Worm (Caenorhabditis elegans): ENCODE data around the gene Y9C2UA.1.

ce11 chrII:9173471-9173870, 34.0 kb downstream of the Y9C2UA.1 start:
- TF ChIP-seq him-1 (tag; optimal IDR thresholded peaks at IDR 0.05) (no peak), nhr-120 (GFP tag; IDR thresholded peaks at IDR 0.05) (no peak), hlh-12 (tag; optimal IDR thresholded peaks at IDR 0.05) (no peak), lsl-1 (GFP tag; optimal IDR thresholded peaks at IDR 0.05) (no peak)
